Fruit fly (Drosophila melanogaster): Measurements from ENCODE around the gene scaf6.

Gene scaf6

dm6 chr3L:17035492-17035891, 6.9 kb downstream of the scaf6 start, which contains the start of gene beg:
Gene beg, plus strand, starts transcription at chr3L:17035668.
- TF ChIP-seq Sin3A (optimal IDR thresholded peaks at IDR 0.05) (no peak), h (optimal IDR thresholded peaks at IDR 0.05) (no peak), psq (optimal IDR thresholded peaks at IDR 0.05) (no peak)

dm6 chr3L:17033309-17033708, 9.1 kb downstream of the scaf6 start:
- no peak for TF ChIP-seq psq (optimal IDR thresholded peaks at IDR 0.05)
- TF ChIP-seq h (optimal IDR thresholded peaks at IDR 0.05) = no peak
- no peak for TF ChIP-seq insv (optimal IDR thresholded peaks at IDR 0.05)
- TF ChIP-seq ttk (optimal IDR thresholded peaks at IDR 0.05) = no peak
- TF ChIP-seq Myc (optimal IDR thresholded peaks at IDR 0.05) = no peak
- TF ChIP-seq Sin3A (optimal IDR thresholded peaks at IDR 0.05) = no peak

- no peak for TF ChIP-seq insv (optimal IDR thresholded peaks at IDR 0.05)
- TF ChIP-seq psq (optimal IDR thresholded peaks at IDR 0.05) = no peak
- TF ChIP-seq h (optimal IDR thresholded peaks at IDR 0.05) = no peak
- no peak for TF ChIP-seq Myc (optimal IDR thresholded peaks at IDR 0.05)
- TF ChIP-seq Sin3A (optimal IDR thresholded peaks at IDR 0.05) = no peak
- no peak for TF ChIP-seq ttk (optimal IDR thresholded peaks at IDR 0.05)
Measured at dm6 chr3L:17031971-17032370, 10.4 kb downstream of the scaf6 start, which contains the start of gene Ilp8. Gene Ilp8, minus strand, starts transcription at chr3L:17032080.

- no peak for TF ChIP-seq Myc (optimal IDR thresholded peaks at IDR 0.05)
- no peak for TF ChIP-seq h (optimal IDR thresholded peaks at IDR 0.05)
- no peak for TF ChIP-seq insv (optimal IDR thresholded peaks at IDR 0.05)
- TF ChIP-seq Sin3A (optimal IDR thresholded peaks at IDR 0.05) = no peak
- TF ChIP-seq psq (optimal IDR thresholded peaks at IDR 0.05) = no peak
- TF ChIP-seq ttk (optimal IDR thresholded peaks at IDR 0.05) = no peak
Measured at dm6 chr3L:17027310-17027709, 15.1 kb downstream of the scaf6 start, which contains the start of gene CG7730. Gene CG7730, plus strand, starts transcription at chr3L:17027515.

- TF ChIP-seq Sin3A (optimal IDR thresholded peaks at IDR 0.05) (no peak), Myc (optimal IDR thresholded peaks at IDR 0.05) (no peak), insv (optimal IDR thresholded peaks at IDR 0.05) (no peak), psq (optimal IDR thresholded peaks at IDR 0.05) (no peak)
Measured at dm6 chr3L:17024095-17024639, 18.2 kb downstream of the scaf6 start, which contains the start of gene Fit2. Gene Fit2, plus strand, starts transcription at chr3L:17024328.

dm6 chr3L:17023641-17024040, 18.7 kb downstream of the scaf6 start, which contains the start of gene a10:
Gene a10, minus strand, starts transcription at chr3L:17023741.
- TF ChIP-seq psq (optimal IDR thresholded peaks at IDR 0.05) = no peak
- TF ChIP-seq h (optimal IDR thresholded peaks at IDR 0.05) = no peak
- no peak for TF ChIP-seq Myc (optimal IDR thresholded peaks at IDR 0.05)
- TF ChIP-seq Sin3A (optimal IDR thresholded peaks at IDR 0.05) = no peak

dm6 chr3L:17022756-17023155, 19.6 kb downstream of the scaf6 start, which contains the start of gene CG6652:
Gene CG6652, minus strand, starts transcription at chr3L:17022856.
- no peak for TF ChIP-seq h (optimal IDR thresholded peaks at IDR 0.05)

- no peak for TF ChIP-seq Sin3A (optimal IDR thresholded peaks at IDR 0.05)
- no peak for TF ChIP-seq Myc (optimal IDR thresholded peaks at IDR 0.05)
- no peak for TF ChIP-seq insv (optimal IDR thresholded peaks at IDR 0.05)
- no peak for TF ChIP-seq ttk (optimal IDR thresholded peaks at IDR 0.05)
- no peak for TF ChIP-seq psq (optimal IDR thresholded peaks at IDR 0.05)
- TF ChIP-seq h (optimal IDR thresholded peaks at IDR 0.05) = no peak
Measured at dm6 chr3L:17016576-17016917, 25.8 kb downstream of the scaf6 start.

dm6 chr3L:17015663-17016575, 26.5 kb downstream of the scaf6 start, which contains the start of the genes CG6664 and CG7728:
Gene CG6664, minus strand, starts transcription at chr3L:17016180.
Gene CG7728, plus strand, starts transcription at chr3L:17016536.
- TF ChIP-seq h (optimal IDR thresholded peaks at IDR 0.05) = no peak
- no peak for TF ChIP-seq Myc (optimal IDR thresholded peaks at IDR 0.05)
- TF ChIP-seq insv (optimal IDR thresholded peaks at IDR 0.05) = no peak
- no peak for TF ChIP-seq Sin3A (optimal IDR thresholded peaks at IDR 0.05)
- no peak for TF ChIP-seq psq (optimal IDR thresholded peaks at IDR 0.05)
- no peak for TF ChIP-seq ttk (optimal IDR thresholded peaks at IDR 0.05)

- TF ChIP-seq h (optimal IDR thresholded peaks at IDR 0.05) = no peak
- no peak for TF ChIP-seq Sin3A (optimal IDR thresholded peaks at IDR 0.05)
Measured at dm6 chr3L:17012017-17012719, 30.2 kb downstream of the scaf6 start, which contains the start of gene CG3764. Gene CG3764, minus strand, starts transcription at chr3L:17012565.

dm6 chr3L:17011351-17012016, 30.9 kb downstream of the scaf6 start:
- no peak for TF ChIP-seq ttk (optimal IDR thresholded peaks at IDR 0.05)
- TF ChIP-seq insv (optimal IDR thresholded peaks at IDR 0.05) = no peak
- no peak for TF ChIP-seq Sin3A (optimal IDR thresholded peaks at IDR 0.05)
- no peak for TF ChIP-seq Myc (optimal IDR thresholded peaks at IDR 0.05)
- no peak for TF ChIP-seq h (optimal IDR thresholded peaks at IDR 0.05)
- TF ChIP-seq psq (optimal IDR thresholded peaks at IDR 0.05) = no peak

Measured in Kc167 (cell line).